Fruit fly (Drosophila melanogaster) whole organism, pupa: ENCODE measurements around the gene Acer.

Experiments used
- CG10348 ChIP-seq: fragments of 200-800 bp; sonication (Bioruptor generic); IDR thresholded peaks from 2 replicates; pipeline ENCODE4 v1.3.6; 2022; ENCODE audit warnings: missing biosample characterization, missing genetic modification characterization
- CG13204 ChIP-seq: fragments of 200-800 bp; sonication (Bioruptor generic); optimal IDR thresholded peaks from 2 replicates; lab custom pipeline; 2018; ENCODE audit warnings: missing biosample characterization, mild to moderate bottlenecking, missing genetic modification characterization, moderate library complexity
- CG15710 ChIP-seq: fragments of 200-800 bp; sonication (Bioruptor generic); optimal IDR thresholded peaks from 2 replicates; lab custom pipeline; 2018; ENCODE audit warnings: missing biosample characterization, mild to moderate bottlenecking, missing genetic modification characterization, moderate library complexity
- CG8301 ChIP-seq: fragments of 200-800 bp; sonication (Bioruptor generic); optimal IDR thresholded peaks from 2 replicates; lab custom pipeline; 2018; ENCODE audit warnings: missing biosample characterization, mild to moderate bottlenecking, missing genetic modification characterization
- CG9948 ChIP-seq: fragments of 200-800 bp; sonication (Bioruptor generic); optimal IDR thresholded peaks from 2 replicates; lab custom pipeline; 2018; ENCODE audit warnings: missing biosample characterization, mild to moderate bottlenecking, missing genetic modification characterization, moderate library complexity
- EcR ChIP-seq: fragments of 200-800 bp; sonication (Bioruptor generic); optimal IDR thresholded peaks from 3 replicates; lab custom pipeline; 2019; ENCODE audit warnings: missing biosample characterization, missing genetic modification characterization, mild to moderate bottlenecking, moderate library complexity, missing genetic modification reagents
- Pif1A ChIP-seq: fragments of 200-800 bp; sonication (Bioruptor generic); optimal IDR thresholded peaks from 3 replicates; lab custom pipeline; 2016; ENCODE audit warnings: missing biosample characterization, missing genetic modification characterization
- fd96Ca ChIP-seq: fragments of 200-800 bp; sonication (Bioruptor generic); IDR thresholded peaks from 3 replicates; pipeline ENCODE4 v1.3.6; 2022; ENCODE audit warnings: missing biosample characterization, missing genetic modification characterization

- TF ChIP-seq Pif1A (GFP tag; lab: Kevin White, UChicago) (no peak), CG9948 (tag; lab: Kevin White, UChicago) (no peak), CG13204 (GFP tag; lab: Kevin White, UChicago) (no peak), CG10348 (GFP tag; lab: Robert Waterston, UW) (no peak), fd96Ca (GFP tag; lab: Robert Waterston, UW) (no peak), CG8301 (tag; lab: Kevin White, UChicago) (no peak), CG15710 (no peak), EcR (GFP tag; lab: Kevin White, UChicago) (no peak)
Measured at dm6 chr2L:8481623-8482424, 39.9 kb upstream of the Acer start, which contains the start of gene CG43796.
